Worm (Caenorhabditis elegans) whole organism, young adult: ENCODE measurements around the gene sad-1.

ENCODE experiments used
- F57A8.1 ChIP-seq: fragments of 200-800 bp; sonication (Bioruptor generic); optimal IDR thresholded peaks from 2 replicates; lab custom pipeline; 2018; ENCODE audit warnings: mild to moderate bottlenecking, missing genetic modification characterization, moderate library complexity, missing compliant biosample characterization
- ZK185.1 ChIP-seq: sonication (generic microtip); optimal IDR thresholded peaks from 2 replicates; lab custom pipeline; 2016; ENCODE audit warnings: mild to moderate bottlenecking, missing genetic modification characterization, missing compliant biosample characterization; ENCODE audit not compliant: poor library complexity, severe bottlenecking
- dox-1 ChIP-seq: fragments of 200-800 bp; sonication (Bioruptor generic); IDR thresholded peaks from 2 replicates; pipeline ENCODE4 v1.3.6; 2022; ENCODE audit warnings: missing genetic modification reagents, missing genetic modification characterization, missing compliant biosample characterization
- egl-18 ChIP-seq: fragments of 200-800 bp; sonication (Bioruptor generic); IDR thresholded peaks from 2 replicates; pipeline ENCODE4 v1.3.6; 2022; ENCODE audit warnings: missing genetic modification reagents, missing genetic modification characterization, missing compliant biosample characterization
- egl-44 ChIP-seq: fragments of 200-800 bp; sonication (Bioruptor generic); IDR thresholded peaks from 2 replicates; pipeline ENCODE4 v1.3.6; 2022; ENCODE audit warnings: missing genetic modification reagents, missing genetic modification characterization, missing compliant biosample characterization
- gei-17 ChIP-seq: fragments of 200-800 bp; sonication (Bioruptor generic); optimal IDR thresholded peaks from 2 replicates; lab custom pipeline; 2018; ENCODE audit warnings: mild to moderate bottlenecking, missing genetic modification characterization, missing compliant biosample characterization
- him-1 ChIP-seq: sonication (generic microtip); optimal IDR thresholded peaks from 2 replicates; lab custom pipeline; 2016; ENCODE audit warnings: missing genotype, missing genetic modification reagents, missing genetic modification characterization, missing compliant biosample characterization
- pha-4 ChIP-seq: fragments of 150-350 bp; sonication (generic microtip); optimal IDR thresholded peaks from 2 replicates; lab custom pipeline; 2014; ENCODE audit warnings: missing biosample characterization, missing genetic modification reagents, missing genetic modification characterization

ce11 chrX:13539701-13540100, 39.2 kb upstream of the sad-1 start:
- TF ChIP-seq pha-4 (tag; lab: Kevin White, UChicago) (no peak), dox-1 (no peak), gei-17 (GFP tag; lab: Kevin White, UChicago) (no peak), egl-44 (GFP tag; lab: Robert Waterston, UW) (no peak), egl-18 (GFP tag; lab: Robert Waterston, UW) (no peak), F57A8.1 (GFP tag; lab: Kevin White, UChicago) (no peak), ZK185.1 (no peak), him-1 (no peak)
